Fruit fly (Drosophila melanogaster): ENCODE measurements around the gene Atg8a.

Gene Atg8a

DNA sequence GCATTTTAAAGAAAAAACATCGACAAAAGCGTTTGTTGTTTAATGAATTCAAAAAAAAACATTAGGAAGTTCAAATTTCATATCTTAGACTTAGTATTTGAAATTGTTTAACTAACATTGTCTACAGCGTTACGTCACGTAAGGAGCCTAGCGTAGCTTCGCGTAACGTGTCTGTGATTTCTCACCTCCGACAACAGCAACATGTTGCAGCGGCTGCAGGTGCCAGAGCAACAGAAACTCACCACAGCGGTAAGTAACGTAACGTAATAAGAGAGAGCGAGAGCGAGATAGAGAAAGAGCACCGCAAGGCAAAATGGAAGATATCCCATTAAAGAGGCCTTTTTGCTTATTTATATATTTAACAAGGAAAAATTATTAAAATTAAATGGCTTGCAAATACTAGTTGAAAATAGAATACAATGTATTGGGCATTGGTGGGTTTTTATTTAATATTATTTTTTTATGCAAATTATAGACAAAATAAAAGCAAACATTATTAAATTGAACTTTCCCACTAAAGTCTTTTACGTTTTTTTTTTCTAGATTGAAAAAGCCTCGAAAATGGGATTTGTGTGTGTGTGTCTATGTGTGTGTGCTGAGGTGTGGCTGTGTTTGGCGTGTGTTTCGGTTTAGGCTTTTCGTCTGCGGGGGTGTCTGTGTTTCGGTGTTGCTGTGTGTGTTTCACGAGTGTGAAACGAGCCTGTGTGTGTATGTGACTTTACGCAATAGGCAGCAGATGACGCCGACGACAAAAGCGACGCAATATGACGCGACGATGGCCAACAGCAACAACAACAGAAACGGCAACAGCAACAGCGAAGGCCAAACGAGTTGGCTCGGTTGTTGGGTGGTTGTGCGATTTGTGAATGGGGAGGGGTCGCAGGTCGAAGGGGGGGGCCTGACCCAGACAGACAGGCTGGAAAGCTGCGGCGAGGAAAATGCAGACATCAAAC lies 37.9 kb downstream of the Atg8a start (continued):
- TF ChIP-seq scrt (GFP tag; optimal IDR thresholded peaks at IDR 0.05) (peak; percentile 58), gce (GFP tag; IDR thresholded peaks at IDR 0.05) (no peak), esg (GFP tag; conservative IDR thresholded peaks at IDR 0.05) (no peak), inv (GFP tag; IDR thresholded peaks at IDR 0.05; ENCODE audit: partially characterized antibody) (no peak), ham (GFP tag; IDR thresholded peaks at IDR 0.05) (no peak), CG16813 (GFP tag; IDR thresholded peaks at IDR 0.05; ENCODE audit: partially characterized antibody) (no peak), Mad (GFP tag; optimal IDR thresholded peaks at IDR 0.05) (no peak), vfl (GFP tag; optimal IDR thresholded peaks at IDR 0.05) (no peak), Meics (GFP tag; optimal IDR thresholded peaks at IDR 0.05) (no peak), CG7928 (GFP tag; optimal IDR thresholded peaks at IDR 0.05) (no peak), mirr (GFP tag; optimal IDR thresholded peaks at IDR 0.05) (peak; percentile 36), CG34224 (GFP tag; IDR thresholded peaks at IDR 0.05; ENCODE audit: partially characterized antibody) (no peak), disco-r (GFP tag; optimal IDR thresholded peaks at IDR 0.05) (no peak), cas (GFP tag; IDR thresholded peaks at IDR 0.05) (no peak), Atf6 (GFP tag; IDR thresholded peaks at IDR 0.05) (0 out of 2 replicates have a peak, but pooled peaks have one; percentile 16), CG4282 (GFP tag; optimal IDR thresholded peaks at IDR 0.05) (no peak), p53 (GFP tag; optimal IDR thresholded peaks at IDR 0.05) (no peak), CG2712 (tag; optimal IDR thresholded peaks at IDR 0.05) (no peak), Doc3 (GFP tag; IDR thresholded peaks at IDR 0.05; ENCODE audit: partially characterized antibody) (no peak), Chrac-16 (GFP tag; optimal IDR thresholded peaks at IDR 0.05) (no peak), sd (tag; optimal IDR thresholded peaks at IDR 0.05) (peak; percentile 7), Gug (GFP tag; IDR thresholded peaks at IDR 0.05) (no peak), CG7357 (GFP tag; IDR thresholded peaks at IDR 0.05) (no peak), ac (GFP tag; optimal IDR thresholded peaks at IDR 0.05) (no peak), Med (GFP tag) (peak; percentile 86), CG5953 (GFP tag; IDR thresholded peaks at IDR 0.05) (no peak), ci (GFP tag; IDR thresholded peaks at IDR 0.05) (0 out of 3 replicates have a peak, but pooled peaks have one; percentile 11), CG9817 (tag; optimal IDR thresholded peaks at IDR 0.05) (no peak), CG9609 (GFP tag; optimal IDR thresholded peaks at IDR 0.05) (no peak), Sry-δ (GFP tag; optimal IDR thresholded peaks at IDR 0.05) (no peak), CG12659 (GFP tag; optimal IDR thresholded peaks at IDR 0.05) (peak; percentile 22), CG7786 (GFP tag; optimal IDR thresholded peaks at IDR 0.05) (no peak), yki (optimal IDR thresholded peaks at IDR 0.05) (no peak), CkIIα-i1 (GFP tag; IDR thresholded peaks at IDR 0.05) (no peak), stc (GFP tag; IDR thresholded peaks at IDR 0.05) (no peak), CG3726 (GFP tag; IDR thresholded peaks at IDR 0.05) (no peak), gsb (GFP tag; IDR thresholded peaks at IDR 0.05) (no peak), CG17802 (tag; optimal IDR thresholded peaks at IDR 0.05) (no peak), Pdp1 (GFP tag; optimal IDR thresholded peaks at IDR 0.05) (peak in 1 of 2 experiments; percentile 95), CG31441 (GFP tag; IDR thresholded peaks at IDR 0.05) (peak; percentile 22; the same call in 1 of the 2 replicates), CG10147 (GFP tag; optimal IDR thresholded peaks at IDR 0.05) (no peak), cg (GFP tag; optimal IDR thresholded peaks at IDR 0.05) (peak; percentile 86), kni (GFP tag; optimal IDR thresholded peaks at IDR 0.05) (no peak), sr (GFP tag; IDR thresholded peaks at IDR 0.05) (peak; percentile 92), Atf3 (GFP tag; optimal IDR thresholded peaks at IDR 0.05) (no peak), hkb (optimal IDR thresholded peaks at IDR 0.05) (no peak), hkb (GFP tag; IDR thresholded peaks at IDR 0.05) (no peak), C15 (GFP tag; IDR thresholded peaks at IDR 0.05) (no peak), CG8359 (GFP tag; optimal IDR thresholded peaks at IDR 0.05; ENCODE audit: borderline replicate concordance) (no peak), tup (GFP tag; optimal IDR thresholded peaks at IDR 0.05) (no peak)
